Fruit fly (Drosophila melanogaster): ENCODE data around the gene CG11523.

CG11523 gene

dm6 chr3L:22287994-22288766, 21.7 kb upstream of the CG11523 start, which contains the start of the genes Hem and IleRS (continued):
- TF ChIP-seq CG11247 (GFP tag; IDR thresholded peaks at IDR 0.05) (peak; percentile 86), CG7987 (GFP tag; optimal IDR thresholded peaks at IDR 0.05) (peak; percentile 58), org-1 (GFP tag; optimal IDR thresholded peaks at IDR 0.05) (peak; percentile 74), Myb (GFP tag; optimal IDR thresholded peaks at IDR 0.05) (peak; percentile 69), CG34224 (GFP tag; IDR thresholded peaks at IDR 0.05; ENCODE audit: partially characterized antibody) (peak; percentile 65), Hr51 (GFP tag; optimal IDR thresholded peaks at IDR 0.05) (peak; percentile 76 to 95), CG14014 (GFP tag; IDR thresholded peaks at IDR 0.05) (peak; percentile 91), Nf-YB (GFP tag; optimal IDR thresholded peaks at IDR 0.05) (peak; percentile 82), CG15514 (GFP tag; optimal IDR thresholded peaks at IDR 0.05) (peak; percentile 99), Poxn (GFP tag; IDR thresholded peaks at IDR 0.05) (peak; percentile 55), CG8089 (GFP tag; optimal IDR thresholded peaks at IDR 0.05) (peak; percentile 83), tgo (GFP tag; IDR thresholded peaks at IDR 0.05) (peak; percentile 90), CG1647 (GFP tag; optimal IDR thresholded peaks at IDR 0.05) (peak; percentile 66), ase (GFP tag; IDR thresholded peaks at IDR 0.05) (peak; percentile 85), MBD-R2 (GFP tag; IDR thresholded peaks at IDR 0.05) (peak; percentile 80), Stat92E (GFP tag; optimal IDR thresholded peaks at IDR 0.05) (peak in 1 of 3 experiments; percentile 72), Deaf1 (tag; optimal IDR thresholded peaks at IDR 0.05) (no peak), az2 (GFP tag; optimal IDR thresholded peaks at IDR 0.05) (peak; percentile 96), Sin3A (optimal IDR thresholded peaks at IDR 0.05) (no peak), HLH4C (GFP tag; IDR thresholded peaks at IDR 0.05; ENCODE audit: partially characterized antibody) (peak; percentile 67), Fer1 (GFP tag; optimal IDR thresholded peaks at IDR 0.05) (no peak), B-H1 (GFP tag; IDR thresholded peaks at IDR 0.05) (peak; percentile 87), Rfx (GFP tag; IDR thresholded peaks at IDR 0.05) (peak; percentile 92), NfI (GFP tag; optimal IDR thresholded peaks at IDR 0.05) (peak; percentile 88), CG18599 (GFP tag; optimal IDR thresholded peaks at IDR 0.05) (peak; percentile 91), bcd (GFP tag; optimal IDR thresholded peaks at IDR 0.05) (peak; percentile 92), grau (tag; optimal IDR thresholded peaks at IDR 0.05) (peak; percentile 92), CG18262 (tag; optimal IDR thresholded peaks at IDR 0.05) (peak; percentile 95), repo (GFP tag; optimal IDR thresholded peaks at IDR 0.05) (peak; percentile 40), CG16863 (GFP tag; optimal IDR thresholded peaks at IDR 0.05) (peak; percentile 83), Camta (GFP tag; optimal IDR thresholded peaks at IDR 0.05) (peak; percentile 91)

DNA sequence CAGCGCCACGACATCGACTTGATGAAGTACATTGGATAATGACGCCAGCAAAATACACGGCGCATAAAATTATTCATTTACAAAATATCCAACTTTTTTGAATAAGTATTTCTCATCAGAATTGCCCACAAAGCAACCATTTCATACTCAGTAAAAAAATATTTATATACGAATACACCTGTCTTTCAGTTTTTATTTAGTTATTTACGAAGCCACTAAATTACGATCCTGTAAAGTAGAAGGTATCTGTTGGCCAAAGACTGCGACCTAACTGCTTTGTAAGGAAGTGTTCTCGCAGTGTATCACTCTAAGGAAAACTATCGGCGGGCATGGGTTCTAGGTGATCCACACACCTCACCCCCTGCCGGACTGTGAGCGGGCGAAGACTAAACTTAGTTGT, 10.7 kb upstream of the CG11523 start:
- TF ChIP-seq CG3281 (GFP tag; optimal IDR thresholded peaks at IDR 0.05) (no peak), mld (GFP tag; IDR thresholded peaks at IDR 0.05; ENCODE audit: partially characterized antibody) (no peak), NK7.1 (GFP tag; optimal IDR thresholded peaks at IDR 0.05) (no peak), CG3838 (GFP tag; optimal IDR thresholded peaks at IDR 0.05) (peak; percentile 54), Hr51 (GFP tag; optimal IDR thresholded peaks at IDR 0.05) (peak in 1 of 2 experiments; percentile 8), lab (GFP tag; optimal IDR thresholded peaks at IDR 0.05) (no peak), CG12744 (GFP tag; optimal IDR thresholded peaks at IDR 0.05) (no peak), cas (GFP tag; IDR thresholded peaks at IDR 0.05) (no peak), sr (GFP tag; IDR thresholded peaks at IDR 0.05) (no peak), Dad (GFP tag; optimal IDR thresholded peaks at IDR 0.05) (no peak), sc (optimal IDR thresholded peaks at IDR 0.05) (no peak), sc (GFP tag; optimal IDR thresholded peaks at IDR 0.05) (no peak), hkb (optimal IDR thresholded peaks at IDR 0.05) (no peak), hkb (GFP tag; IDR thresholded peaks at IDR 0.05) (0 out of 2 replicates have a peak, but pooled peaks have one; percentile 33), CG17612 (GFP tag; IDR thresholded peaks at IDR 0.05) (no peak), Lpt (GFP tag; optimal IDR thresholded peaks at IDR 0.05) (no peak), CG3065 (GFP tag; optimal IDR thresholded peaks at IDR 0.05) (no peak), CG4854 (GFP tag; optimal IDR thresholded peaks at IDR 0.05) (no peak), CG18262 (tag; optimal IDR thresholded peaks at IDR 0.05) (no peak), CG1832 (GFP tag; optimal IDR thresholded peaks at IDR 0.05) (no peak), Xbp1 (GFP tag; optimal IDR thresholded peaks at IDR 0.05) (no peak), D19A (tag; optimal IDR thresholded peaks at IDR 0.05) (no peak)

Data from whole organism, embryonic.